Fruit fly (Drosophila melanogaster) whole organism, embryonic: ENCODE data around the gene sesB.

Source experiments
- Adf1 ChIP-seq: fragments of 200-800 bp; sonication (Bioruptor generic); IDR thresholded peaks from 2 replicates; pipeline ENCODE4 v1.3.6; 2022; ENCODE audit warnings: missing biosample characterization, missing genetic modification characterization
- Bgb ChIP-seq: fragments of 200-800 bp; sonication (Bioruptor generic); IDR thresholded peaks from 2 replicates; pipeline ENCODE4 v1.3.6; 2022; ENCODE audit warnings: missing biosample characterization, missing genetic modification characterization; ENCODE audit not compliant: partially characterized antibody
- Bteb2 ChIP-seq: fragments of 200-800 bp; sonication (Bioruptor generic); optimal IDR thresholded peaks from 2 replicates; lab custom pipeline; 2016; ENCODE audit warnings: missing biosample characterization, missing genetic modification characterization
- CG10543 ChIP-seq: fragments of 200-800 bp; sonication (Bioruptor generic); optimal IDR thresholded peaks from 3 replicates; lab custom pipeline; 2017; ENCODE audit warnings: missing biosample characterization, mild to moderate bottlenecking, missing genetic modification characterization, moderate library complexity
- CG10959 ChIP-seq: fragments of 200-800 bp; sonication (Bioruptor generic); IDR thresholded peaks from 2 replicates; pipeline ENCODE4 v1.3.6; 2022; ENCODE audit warnings: missing biosample characterization, missing genetic modification characterization
- CG11560 ChIP-seq: fragments of 200-800 bp; sonication (Bioruptor generic); IDR thresholded peaks from 3 replicates; pipeline ENCODE4 v1.3.6; 2022; ENCODE audit warnings: missing biosample characterization, missing genetic modification characterization
- CG12104 ChIP-seq: fragments of 200-800 bp; sonication (Bioruptor generic); optimal IDR thresholded peaks from 3 replicates; lab custom pipeline; 2016; ENCODE audit warnings: missing biosample characterization, missing genetic modification characterization
- CG12236 ChIP-seq: fragments of 200-800 bp; sonication (Bioruptor generic); optimal IDR thresholded peaks from 2 replicates; lab custom pipeline; 2016; ENCODE audit warnings: missing biosample characterization, missing genetic modification characterization
- CG1603 ChIP-seq: fragments of 200-800 bp; sonication (Bioruptor generic); optimal IDR thresholded peaks from 2 replicates; lab custom pipeline; 2019; ENCODE audit warnings: missing biosample characterization, mild to moderate bottlenecking, missing genetic modification characterization, moderate library complexity
- CG17359 ChIP-seq: fragments of 200-800 bp; sonication (Bioruptor generic); optimal IDR thresholded peaks from 3 replicates; lab custom pipeline; 2018; ENCODE audit warnings: missing biosample characterization, mild to moderate bottlenecking, missing genetic modification characterization, moderate library complexity
- CG2712 ChIP-seq: fragments of 200-800 bp; optimal IDR thresholded peaks from 3 replicates; lab custom pipeline; 2019; ENCODE audit warnings: missing biosample characterization, mild to moderate bottlenecking, missing genetic modification characterization, moderate library complexity
- CG2875 ChIP-seq: fragments of 200-800 bp; sonication (Bioruptor generic); optimal IDR thresholded peaks from 2 replicates; lab custom pipeline; 2017; ENCODE audit warnings: missing biosample characterization, mild to moderate bottlenecking, missing genetic modification characterization, missing genetic modification reagents
- CG3281 ChIP-seq: fragments of 200-800 bp; sonication (Bioruptor generic); optimal IDR thresholded peaks from 3 replicates; lab custom pipeline; 2017; ENCODE audit warnings: missing biosample characterization, mild to moderate bottlenecking, missing genetic modification characterization
- CG3726 ChIP-seq: fragments of 200-800 bp; sonication (Bioruptor generic); IDR thresholded peaks from 3 replicates; pipeline ENCODE4, ENCODE4 v1.3.6; 2022; ENCODE audit warnings: missing biosample characterization, missing genetic modification characterization
- CG4707 ChIP-seq: fragments of 200-800 bp; sonication (Bioruptor generic); optimal IDR thresholded peaks from 2 replicates; lab custom pipeline; 2018; ENCODE audit warnings: missing biosample characterization, mild to moderate bottlenecking, missing genetic modification characterization, moderate library complexity
- CG5180 ChIP-seq: fragments of 200-800 bp; sonication (Bioruptor generic); optimal IDR thresholded peaks from 3 replicates; lab custom pipeline; 2017; ENCODE audit warnings: missing biosample characterization, missing genetic modification characterization, mild to moderate bottlenecking, moderate library complexity, missing genetic modification reagents
- CG6854 ChIP-seq: fragments of 200-800 bp; sonication (Bioruptor generic); optimal IDR thresholded peaks from 3 replicates; lab custom pipeline; 2017; ENCODE audit warnings: missing biosample characterization, mild to moderate bottlenecking, missing genetic modification characterization
- CG7786 ChIP-seq: fragments of 200-800 bp; sonication (Bioruptor generic); optimal IDR thresholded peaks from 2 replicates; lab custom pipeline; 2016; ENCODE audit warnings: missing biosample characterization, missing genetic modification characterization
- CG8089 ChIP-seq: fragments of 200-800 bp; sonication (Bioruptor generic); optimal IDR thresholded peaks from 3 replicates; lab custom pipeline; 2016; ENCODE audit warnings: missing biosample characterization, missing genetic modification characterization
- CG8281 ChIP-seq: fragments of 200-800 bp; sonication (Bioruptor generic); optimal IDR thresholded peaks from 2 replicates; lab custom pipeline; 2018; ENCODE audit warnings: missing biosample characterization, mild to moderate bottlenecking, missing genetic modification characterization, moderate library complexity
- CG8359 ChIP-seq: fragments of 200-800 bp; sonication (Bioruptor generic); optimal IDR thresholded peaks from 2 replicates; lab custom pipeline; 2017; ENCODE audit warnings: missing biosample characterization, mild to moderate bottlenecking, missing genetic modification characterization, borderline replicate concordance
- CG8924 ChIP-seq: fragments of 200-800 bp; optimal IDR thresholded peaks from 3 replicates; lab custom pipeline; 2019; ENCODE audit warnings: missing biosample characterization, mild to moderate bottlenecking, missing genetic modification characterization, moderate library complexity
- CHES-1-like ChIP-seq: fragments of 200-800 bp; sonication (Bioruptor generic); optimal IDR thresholded peaks from 2 replicates; lab custom pipeline; 2016; ENCODE audit warnings: missing biosample characterization, missing genetic modification characterization
- Chrac-16 ChIP-seq: fragments of 200-800 bp; sonication (Bioruptor generic); optimal IDR thresholded peaks from 3 replicates; lab custom pipeline; 2016; ENCODE audit warnings: missing biosample characterization, missing genetic modification characterization
- CkIIα-i1 ChIP-seq: fragments of 200-800 bp; sonication (Bioruptor generic); IDR thresholded peaks from 2 replicates; pipeline ENCODE4 v1.3.6; 2022; ENCODE audit warnings: missing biosample characterization, missing genetic modification characterization
- D ChIP-seq, 2 experiments: fragments of 200-800 bp in 1 of 2; fragments of >200 bp in 1 of 2; sonication (Bioruptor generic) in 1 of 2; optimal IDR thresholded peaks; 2 replicates in 1 of 2; 3 replicates in 1 of 2; lab custom pipeline; 2017; ENCODE audit warnings: mild to moderate bottlenecking in 1 of 2, missing biosample characterization in 1 of 2, missing genetic modification characterization in 1 of 2, missing genetic modification reagents in 1 of 2
- HLHmδ ChIP-seq: fragments of 200-800 bp; sonication (Bioruptor generic); optimal IDR thresholded peaks from 2 replicates; lab custom pipeline; 2018; ENCODE audit warnings: missing biosample characterization, mild to moderate bottlenecking, missing genetic modification characterization, moderate library complexity
- Hr78 ChIP-seq, 2 experiments: fragments of 200-800 bp in 1 of 2; fragments of >200 bp in 1 of 2; sonication (Bioruptor generic) in 1 of 2; optimal IDR thresholded peaks; 2 replicates each; lab custom pipeline; 2017 to 2019; ENCODE audit warnings: missing biosample characterization in 2 of 2, missing genetic modification characterization in 2 of 2, mild to moderate bottlenecking in 1 of 2, moderate library complexity in 1 of 2
- Nf-YB ChIP-seq: fragments of 200-800 bp; sonication (Bioruptor generic); optimal IDR thresholded peaks from 3 replicates; lab custom pipeline; 2019; ENCODE audit warnings: missing biosample characterization, mild to moderate bottlenecking, missing genetic modification characterization, moderate library complexity
- Oaz ChIP-seq: fragments of 200-800 bp; sonication (Bioruptor generic); IDR thresholded peaks from 2 replicates; pipeline ENCODE4 v1.3.6; 2022; ENCODE audit warnings: missing biosample characterization, missing genetic modification characterization
- Oli ChIP-seq: fragments of 200-800 bp; sonication (Bioruptor generic); optimal IDR thresholded peaks from 2 replicates; lab custom pipeline; 2018; ENCODE audit warnings: missing biosample characterization, mild to moderate bottlenecking, missing genetic modification characterization, moderate library complexity
- Pdp1 ChIP-seq, 2 experiments: fragments of 200-800 bp; sonication (Bioruptor generic); optimal IDR thresholded peaks; 3 replicates each; lab custom pipeline; 2016; ENCODE audit warnings: missing biosample characterization in 2 of 2, missing genetic modification characterization in 2 of 2, mild to moderate bottlenecking in 1 of 2, moderate library complexity in 1 of 2
- Xrp1 ChIP-seq: fragments of 200-800 bp; sonication (Bioruptor generic); IDR thresholded peaks from 2 replicates; pipeline ENCODE4 v1.3.6; 2022; ENCODE audit warnings: missing biosample characterization, missing genetic modification characterization
- ato ChIP-seq: fragments of 200-800 bp; sonication (Bioruptor generic); IDR thresholded peaks from 2 replicates; pipeline ENCODE4 v1.3.6; 2022; ENCODE audit warnings: missing biosample characterization, missing genetic modification characterization; ENCODE audit not compliant: partially characterized antibody
- bcd ChIP-seq: fragments of 200-800 bp; sonication (Bioruptor generic); optimal IDR thresholded peaks from 2 replicates; lab custom pipeline; 2017; ENCODE audit warnings: missing biosample characterization, mild to moderate bottlenecking, missing genetic modification characterization
- crol ChIP-seq: fragments of 200-800 bp; sonication (Bioruptor generic); IDR thresholded peaks from 2 replicates; pipeline ENCODE4 v1.3.6; 2022; ENCODE audit warnings: missing biosample characterization, missing genetic modification characterization
- dm ChIP-seq: fragments of 200-800 bp; sonication (Bioruptor generic); optimal IDR thresholded peaks from 3 replicates; lab custom pipeline; 2016; ENCODE audit warnings: missing biosample characterization, missing genetic modification characterization
- ewg ChIP-seq: fragments of 200-800 bp; sonication (Bioruptor generic); optimal IDR thresholded peaks from 3 replicates; lab custom pipeline; 2017; ENCODE audit warnings: mild to moderate bottlenecking, missing biosample characterization, missing genetic modification reagents, missing genetic modification characterization
- eyg ChIP-seq: fragments of 200-800 bp; sonication (Bioruptor generic); optimal IDR thresholded peaks from 3 replicates; lab custom pipeline; 2016; ENCODE audit warnings: missing biosample characterization, missing genetic modification characterization
- gce ChIP-seq: fragments of 200-800 bp; sonication (Bioruptor generic); IDR thresholded peaks from 3 replicates; pipeline ENCODE4 v1.3.6; 2022; ENCODE audit warnings: missing biosample characterization, missing genetic modification characterization
- gcm ChIP-seq: fragments of 200-800 bp; sonication (Bioruptor generic); optimal IDR thresholded peaks from 2 replicates; lab custom pipeline; 2019; ENCODE audit warnings: missing biosample characterization, mild to moderate bottlenecking, missing genetic modification characterization, moderate library complexity
- grn ChIP-seq: fragments of 200-800 bp; sonication (Bioruptor generic); optimal IDR thresholded peaks from 3 replicates; lab custom pipeline; 2017; ENCODE audit warnings: missing biosample characterization, missing genetic modification characterization
- hkb ChIP-seq, 2 experiments: fragments of 200-800 bp in 1 of 2; fragments of >200 bp in 1 of 2; sonication (Bioruptor generic) in 1 of 2; IDR thresholded peaks in 1 of 2; optimal IDR thresholded peaks in 1 of 2; 2 replicates each; pipeline versions ENCODE4 v1.3.6 to Lab custom; 2017 to 2022; ENCODE audit warnings: missing biosample characterization in 1 of 2, missing genetic modification characterization in 1 of 2
- knrl ChIP-seq: fragments of 200-800 bp; sonication (Bioruptor generic); IDR thresholded peaks from 3 replicates; pipeline ENCODE4 v1.3.6; 2022; ENCODE audit warnings: missing biosample characterization, missing genetic modification characterization; ENCODE audit not compliant: partially characterized antibody
- pan ChIP-seq, 4 experiments: fragments of >200 bp in 3 of 4; fragments of 200-800 bp in 1 of 4; sonication (Bioruptor generic) in 1 of 4; optimal IDR thresholded peaks in 3 of 4; IDR thresholded peaks in 1 of 4; 2 replicates each; pipeline versions ENCODE4 v1.3.6 to Lab custom; 2017 to 2022; ENCODE audit warnings: missing biosample characterization in 2 of 4, missing genetic modification characterization in 2 of 4, mixed read lengths in 1 of 4
- pita ChIP-seq: fragments of 200-800 bp; sonication (Bioruptor generic); optimal IDR thresholded peaks from 2 replicates; lab custom pipeline; 2017; ENCODE audit warnings: missing biosample characterization, mild to moderate bottlenecking, missing genetic modification characterization
- shn ChIP-seq: fragments of 200-800 bp; sonication (Bioruptor generic); optimal IDR thresholded peaks from 3 replicates; lab custom pipeline; 2016; ENCODE audit warnings: missing biosample characterization, missing genetic modification characterization

Gene sesB

DNA sequence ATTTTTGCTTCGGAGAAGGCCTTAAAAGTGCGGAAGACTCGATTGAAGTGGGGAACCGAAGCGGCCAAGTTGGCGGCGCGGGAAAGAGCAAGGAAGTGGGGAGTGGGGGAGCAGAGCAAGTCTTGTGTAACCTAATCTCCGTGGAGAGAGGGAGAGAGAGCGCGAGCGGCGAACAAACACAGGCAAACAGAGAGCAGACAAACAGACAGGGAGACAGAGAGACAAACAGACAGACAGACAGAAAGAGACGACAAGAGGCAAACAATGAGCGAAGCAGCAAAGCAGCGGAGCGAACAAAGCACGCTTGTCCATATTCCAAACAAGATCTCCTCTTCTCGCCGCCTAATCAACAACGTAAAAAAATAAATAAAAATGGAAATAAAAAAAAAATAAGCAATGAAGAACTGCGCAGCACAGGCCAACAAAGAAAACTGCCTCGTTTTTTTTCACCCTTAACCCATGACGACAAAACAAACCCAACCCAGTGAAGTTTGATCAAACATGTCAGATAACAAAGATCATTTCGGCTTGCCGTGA, 47.9 kb downstream of the sesB start:
- TF ChIP-seq ewg (no peak), Bteb2 (no peak), grn (peak; percentile 82), CG10543 (GFP tag; lab: Kevin White, UChicago) (peak; percentile 62), CG12236 (GFP tag; lab: Kevin White, UChicago) (no peak), Xrp1 (GFP tag; lab: Robert Waterston, UW) (0 out of 2 replicates have a peak, but pooled peaks have one; percentile 5), Pdp1 (GFP tag; optimal IDR thresholded peaks at IDR 0.05; lab: Kevin White, UChicago) (peak in 1 of 2 experiments; percentile 99), gce (GFP tag; lab: Robert Waterston, UW) (peak; percentile 27; the same call in 1 of the 3 replicates), CG3281 (GFP tag; lab: Kevin White, UChicago) (no peak), Bgb (no peak), D (optimal IDR thresholded peaks at IDR 0.05; lab: Kevin White, UChicago) (no peak), D (GFP tag; optimal IDR thresholded peaks at IDR 0.05; lab: Kevin White, UChicago) (peak; percentile 50), CG2875 (GFP tag; lab: Kevin White, UChicago) (peak; percentile 35), CG6854 (GFP tag; lab: Kevin White, UChicago) (peak; percentile 30), Adf1 (peak; percentile 46), pan (optimal IDR thresholded peaks at IDR 0.05; lab: Kevin White, UChicago) (no peak), pan (GFP tag; optimal IDR thresholded peaks at IDR 0.05 in 1 of 2, IDR thresholded peaks at IDR 0.05 in 1 of 2) (peak in 1 of 2 experiments; percentile 31), CG5180 (GFP tag; lab: Kevin White, UChicago) (peak; percentile 85), Oli (tag; lab: Kevin White, UChicago) (no peak), CG8924 (peak; percentile 13), dm (GFP tag; lab: Kevin White, UChicago) (peak; percentile 19), CG8089 (no peak), eyg (GFP tag; lab: Kevin White, UChicago) (peak; percentile 3), CG8281 (tag; lab: Kevin White, UChicago) (no peak), shn (GFP tag; lab: Kevin White, UChicago) (no peak), CkIIα-i1 (GFP tag; lab: Robert Waterston, UW) (no peak), Nf-YB (GFP tag; lab: Kevin White, UChicago) (no peak), HLHmδ (GFP tag; lab: Kevin White, UChicago) (peak; percentile 69), Oaz (GFP tag; lab: Robert Waterston, UW) (no peak), CG4707 (GFP tag; lab: Kevin White, UChicago) (peak; percentile 9), knrl (GFP tag; lab: Robert Waterston, UW) (no peak), pita (GFP tag; lab: Kevin White, UChicago) (no peak), CG7786 (no peak), CG1603 (tag; lab: Kevin White, UChicago) (peak; percentile 11), crol (GFP tag; lab: Robert Waterston, UW) (peak; percentile 93), bcd (GFP tag; lab: Kevin White, UChicago) (peak; percentile 13), Chrac-16 (GFP tag; lab: Kevin White, UChicago) (no peak), CG17359 (peak; percentile 53), gcm (no peak), CG10959 (GFP tag; lab: Robert Waterston, UW) (no peak), CG8359 (GFP tag; lab: Kevin White, UChicago) (no peak), CHES-1-like (GFP tag; lab: Kevin White, UChicago) (peak; percentile 8), hkb (optimal IDR thresholded peaks at IDR 0.05; lab: Kevin White, UChicago) (no peak), hkb (GFP tag; IDR thresholded peaks at IDR 0.05; lab: Robert Waterston, UW) (no peak), Hr78 (GFP tag; optimal IDR thresholded peaks at IDR 0.05; lab: Kevin White, UChicago) (peak in 1 of 2 experiments; percentile 19), CG11560 (tag; lab: Robert Waterston, UW) (no peak), CG3726 (GFP tag; lab: Robert Waterston, UW) (no peak), ato (GFP tag; lab: Robert Waterston, UW) (no peak), CG2712 (tag; lab: Kevin White, UChicago) (peak; percentile 13), CG12104 (no peak)
